Worm (Caenorhabditis elegans): ENCODE measurements around the gene Y39B6A.69.

Y39B6A.69 gene

DNA sequence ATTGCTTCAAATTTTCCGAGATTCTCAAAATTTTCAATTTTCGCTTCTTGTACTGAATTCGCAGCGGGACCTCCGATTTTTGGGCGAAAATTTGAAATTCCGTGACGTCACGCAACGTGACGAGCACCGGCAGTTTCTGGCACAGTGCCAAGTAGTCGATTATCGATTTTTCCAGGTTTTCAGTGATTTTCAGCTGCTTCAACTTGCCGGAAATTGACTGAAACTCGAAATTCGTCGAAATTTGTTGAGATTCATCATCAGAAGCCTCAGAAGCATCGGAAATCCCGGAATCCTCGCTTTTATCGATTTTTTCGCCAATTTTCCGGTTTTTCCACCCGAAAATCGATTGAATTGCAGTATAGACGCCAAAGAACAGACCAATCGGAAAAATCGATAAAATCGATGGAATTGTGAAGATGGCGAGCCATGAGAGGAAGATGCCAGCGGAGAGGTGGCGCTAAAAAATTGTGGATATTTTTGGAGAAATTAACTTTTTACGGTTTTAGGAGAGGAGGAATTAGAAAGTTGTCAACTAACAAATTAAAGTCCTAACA, 20.3 kb downstream of the Y39B6A.69 start:
- TF ChIP-seq efl-1 (optimal IDR thresholded peaks at IDR 0.05), result no peak
- TF ChIP-seq efl-1 (GFP tag; optimal IDR thresholded peaks at IDR 0.05 in 1 of 2), result peak in 1 of 2 experiments; percentile 50
- no peak for TF ChIP-seq dsc-1 (tag; optimal IDR thresholded peaks at IDR 0.05)

DNA sequence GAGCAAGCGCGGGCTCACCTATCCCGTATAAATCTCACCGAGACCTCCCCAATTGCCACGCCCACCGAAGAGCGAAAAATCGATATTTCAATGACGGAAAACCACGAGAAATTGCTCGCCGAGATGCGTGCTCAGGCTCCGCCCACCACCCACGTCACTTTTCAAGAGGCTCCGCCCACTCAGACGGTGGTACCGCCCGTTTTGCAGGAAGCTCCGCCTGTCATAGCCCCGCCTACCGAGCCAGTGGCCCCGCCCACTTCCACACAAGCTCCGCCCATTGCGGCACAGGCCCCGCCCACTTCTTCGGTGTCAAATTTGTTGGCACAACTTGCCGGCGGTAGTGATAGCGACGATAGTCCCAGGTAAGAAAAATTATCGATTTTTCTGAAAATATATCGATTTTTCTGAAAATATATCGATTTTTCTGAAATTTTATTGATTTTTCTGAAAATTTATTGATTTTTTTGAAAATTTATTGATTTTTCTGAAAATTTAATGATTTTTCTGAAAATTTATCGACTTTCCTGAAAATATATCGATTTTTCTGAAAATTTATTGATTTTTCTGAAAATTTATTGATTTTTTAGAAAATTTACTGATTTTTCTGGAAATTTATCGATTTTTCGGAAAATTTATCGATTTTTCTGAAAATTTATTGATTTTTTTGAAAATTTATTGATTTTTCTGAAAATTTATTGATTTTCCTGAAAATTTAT, 22.6 kb downstream of the Y39B6A.69 start:
- TF ChIP-seq skn-1 (tag; optimal IDR thresholded peaks at IDR 0.05), result no peak
- TF ChIP-seq snpc-4 (tag; optimal IDR thresholded peaks at IDR 0.05), result no peak
- no peak for TF ChIP-seq nhr-11 (tag; optimal IDR thresholded peaks at IDR 0.05)
- TF ChIP-seq hpl-2 (GFP tag; optimal IDR thresholded peaks at IDR 0.05), result no peak

DNA sequence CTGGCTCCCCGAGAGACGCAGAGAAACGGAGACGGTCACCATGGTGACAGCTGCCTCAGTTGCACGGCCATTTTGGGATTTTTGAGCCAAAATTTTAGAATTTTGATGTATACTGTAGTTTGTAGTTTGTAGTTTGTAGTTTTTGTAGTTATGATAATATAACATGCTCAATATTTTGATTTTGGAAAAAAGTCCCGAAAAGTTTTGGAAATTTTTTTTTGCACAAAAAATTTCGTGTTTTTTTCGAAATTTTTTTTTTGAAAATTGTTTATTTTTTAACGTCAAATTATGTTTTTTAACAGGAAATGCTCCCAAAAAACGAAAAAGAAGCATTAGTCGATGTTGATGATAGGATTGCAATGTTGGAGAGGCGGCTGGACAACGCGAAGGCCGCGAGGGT, 25.0 kb downstream of the Y39B6A.69 start, which contains the start of gene dyf-17:
dyf-17 (plus strand) TSS at position 301 of the 400 bp plus-strand sequence.
- TF ChIP-seq fos-1 (tag; optimal IDR thresholded peaks at IDR 0.05) (no peak), egl-13 (tag; optimal IDR thresholded peaks at IDR 0.05) (no peak), elt-3 (tag; optimal IDR thresholded peaks at IDR 0.05) (no peak), hpl-2 (GFP tag; optimal IDR thresholded peaks at IDR 0.05) (no peak), mab-9 (GFP tag; IDR thresholded peaks at IDR 0.05) (no peak), lir-3 (tag; optimal IDR thresholded peaks at IDR 0.05; ENCODE audit: poor library complexity) (no peak), unc-30 (tag; optimal IDR thresholded peaks at IDR 0.05) (no peak), zip-4 (GFP tag; optimal IDR thresholded peaks at IDR 0.05) (no peak), ces-1 (GFP tag; optimal IDR thresholded peaks at IDR 0.05) (no peak), fkh-4 (tag; optimal IDR thresholded peaks at IDR 0.05; ENCODE audit: borderline replicate concordance) (no peak), ets-5 (GFP tag; IDR thresholded peaks at IDR 0.05) (no peak), nhr-237 (tag; optimal IDR thresholded peaks at IDR 0.05) (no peak), ztf-4 (tag; optimal IDR thresholded peaks at IDR 0.05) (no peak), pqm-1 (tag; optimal IDR thresholded peaks at IDR 0.05) (no peak)

ce11 chrV:19125812-19126211, 26.4 kb downstream of the Y39B6A.69 start:
- TF ChIP-seq unc-30 (tag; optimal IDR thresholded peaks at IDR 0.05) (no peak), zip-4 (GFP tag; optimal IDR thresholded peaks at IDR 0.05) (peak; percentile 60), dpl-1 (GFP tag; optimal IDR thresholded peaks at IDR 0.05) (peak; percentile 10 to 46 (median 32)), grh-1 (GFP tag; IDR thresholded peaks at IDR 0.05) (peak; percentile 63), ets-5 (GFP tag; IDR thresholded peaks at IDR 0.05) (no peak), skn-1 (tag; optimal IDR thresholded peaks at IDR 0.05) (no peak), efl-1 (optimal IDR thresholded peaks at IDR 0.05) (peak; percentile 31 to 56), efl-1 (GFP tag; optimal IDR thresholded peaks at IDR 0.05 in 1 of 2) (peak; percentile 51 to 95), sptf-1 (tag; optimal IDR thresholded peaks at IDR 0.05) (no peak), lir-3 (tag; optimal IDR thresholded peaks at IDR 0.05; ENCODE audit: poor library complexity) (no peak), fkh-4 (tag; optimal IDR thresholded peaks at IDR 0.05; ENCODE audit: borderline replicate concordance) (peak; percentile 13), pax-3 (tag; optimal IDR thresholded peaks at IDR 0.05) (peak; percentile 65), lsy-2 (tag; optimal IDR thresholded peaks at IDR 0.05) (peak; percentile 59 to 61), nhr-28 (tag; optimal IDR thresholded peaks at IDR 0.05) (no peak), swsn-7 (tag; optimal IDR thresholded peaks at IDR 0.05) (peak; percentile 64), ceh-63 (GFP tag; optimal IDR thresholded peaks at IDR 0.05) (no peak), nhr-12 (tag; optimal IDR thresholded peaks at IDR 0.05) (no peak), irx-1 (tag; optimal IDR thresholded peaks at IDR 0.05) (peak; percentile 66), zag-1 (tag; optimal IDR thresholded peaks at IDR 0.05) (no peak), jun-1 (tag; optimal IDR thresholded peaks at IDR 0.05) (peak; percentile 39), nhr-237 (tag; optimal IDR thresholded peaks at IDR 0.05) (no peak), nhr-85 (tag) (peak; percentile 83), pqm-1 (tag; optimal IDR thresholded peaks at IDR 0.05) (no peak), ztf-11 (tag; optimal IDR thresholded peaks at IDR 0.05) (peak in 1 of 2 experiments; percentile 43), C04F5.9 (tag; optimal IDR thresholded peaks at IDR 0.05) (no peak), lin-15B (tag; optimal IDR thresholded peaks at IDR 0.05) (no peak), nhr-90 (tag; optimal IDR thresholded peaks at IDR 0.05; ENCODE audit: poor library complexity) (peak; percentile 70), efl-3 (GFP tag; optimal IDR thresholded peaks at IDR 0.05) (no peak), ces-1 (GFP tag; optimal IDR thresholded peaks at IDR 0.05) (no peak), xbp-1 (tag; optimal IDR thresholded peaks at IDR 0.05) (peak; percentile 26), fkh-10 (GFP tag; optimal IDR thresholded peaks at IDR 0.05) (no peak), elt-3 (tag; optimal IDR thresholded peaks at IDR 0.05) (no peak), ceh-82 (tag; optimal IDR thresholded peaks at IDR 0.05) (peak; percentile 32 to 44 (median 33)), Y116A8C.19 (tag; optimal IDR thresholded peaks at IDR 0.05; ENCODE audit: borderline replicate concordance) (no peak), lin-35 (GFP tag; optimal IDR thresholded peaks at IDR 0.05) (peak; percentile 35 to 59), mep-1 (tag; optimal IDR thresholded peaks at IDR 0.05) (peak; percentile 50)

Measured in whole organism, L1 larva.